Worm (Caenorhabditis elegans) whole organism, L2 larva: ENCODE data around the gene grl-11.

Source experiments
- C34F6.9 ChIP-seq: fragments of 150-350 bp; optimal IDR thresholded peaks from 2 replicates; lab custom pipeline; 2014; ENCODE audit warnings: missing biosample characterization, missing genetic modification characterization
- R02D3.7 ChIP-seq: fragments of 150-350 bp; optimal IDR thresholded peaks from 2 replicates; lab custom pipeline; 2014; ENCODE audit warnings: missing biosample characterization, missing genetic modification characterization
- ZK546.5 ChIP-seq: sonication (generic microtip); optimal IDR thresholded peaks from 2 replicates; lab custom pipeline; 2017; ENCODE audit warnings: missing biosample characterization, missing genetic modification characterization
- alr-1 ChIP-seq: fragments of 150-350 bp; optimal IDR thresholded peaks from 2 replicates; lab custom pipeline; 2014; ENCODE audit warnings: missing biosample characterization, missing genetic modification characterization
- ama-1 ChIP-seq: fragments of 150-350 bp; optimal IDR thresholded peaks from 2 replicates; lab custom pipeline; 2018; ENCODE audit warnings: inconsistent platforms
- ceh-82 ChIP-seq: fragments of 150-350 bp; optimal IDR thresholded peaks from 2 replicates; lab custom pipeline; 2014; ENCODE audit warnings: missing biosample characterization, missing genetic modification characterization
- dmd-4 ChIP-seq: sonication (generic microtip); optimal IDR thresholded peaks from 2 replicates; lab custom pipeline; 2017; ENCODE audit warnings: missing biosample characterization, missing genetic modification characterization
- egl-27 ChIP-seq: sonication (generic microtip); optimal IDR thresholded peaks from 3 replicates; lab custom pipeline; 2017; ENCODE audit warnings: missing biosample characterization, missing genetic modification reagents, missing genetic modification characterization
- elt-3 ChIP-seq: sonication (generic microtip); optimal IDR thresholded peaks from 2 replicates; lab custom pipeline; 2017; ENCODE audit warnings: missing biosample characterization, missing genetic modification characterization
- fos-1 ChIP-seq: fragments of 150-350 bp; optimal IDR thresholded peaks from 2 replicates; lab custom pipeline; 2014; ENCODE audit warnings: missing biosample characterization, missing genetic modification characterization
- gmeb-1 ChIP-seq: fragments of 150-350 bp; optimal IDR thresholded peaks from 2 replicates; lab custom pipeline; 2014; ENCODE audit warnings: missing biosample characterization, missing genetic modification characterization
- lin-11 ChIP-seq: fragments of 150-350 bp; sonication (generic microtip); optimal IDR thresholded peaks from 2 replicates; lab custom pipeline; 2014; ENCODE audit warnings: missing biosample characterization, missing genetic modification characterization, inconsistent platforms, mixed read lengths
- lin-13 ChIP-seq: fragments of 150-350 bp; optimal IDR thresholded peaks from 2 replicates; lab custom pipeline; 2014; ENCODE audit warnings: missing biosample characterization, missing genetic modification reagents, missing genetic modification characterization
- lin-39 ChIP-seq: fragments of 150-350 bp; optimal IDR thresholded peaks from 2 replicates; lab custom pipeline; 2014; ENCODE audit warnings: missing biosample characterization, missing genetic modification reagents, missing genetic modification characterization
- lsy-2 ChIP-seq, 2 experiments: fragments of 150-350 bp in 1 of 2; sonication (generic microtip) in 1 of 2; optimal IDR thresholded peaks; 2 replicates each; lab custom pipeline; 2014 to 2017; ENCODE audit warnings: missing biosample characterization in 2 of 2, missing genetic modification characterization in 2 of 2
- mab-5 ChIP-seq: fragments of 150-350 bp; optimal IDR thresholded peaks from 2 replicates; lab custom pipeline; 2014; ENCODE audit warnings: missing biosample characterization, missing genetic modification characterization
- mbf-1 ChIP-seq: sonication (generic microtip); optimal IDR thresholded peaks from 2 replicates; lab custom pipeline; 2017; ENCODE audit warnings: missing biosample characterization, missing genetic modification characterization
- nhr-11 ChIP-seq: fragments of 150-350 bp; optimal IDR thresholded peaks from 2 replicates; lab custom pipeline; 2014; ENCODE audit warnings: missing biosample characterization, missing genetic modification characterization
- nhr-12 ChIP-seq: fragments of 150-350 bp; optimal IDR thresholded peaks from 2 replicates; lab custom pipeline; 2014; ENCODE audit warnings: missing biosample characterization, missing genetic modification characterization
- nhr-129 ChIP-seq: fragments of 150-350 bp; optimal IDR thresholded peaks from 2 replicates; lab custom pipeline; 2014; ENCODE audit warnings: missing biosample characterization, missing genetic modification characterization
- nhr-21 ChIP-seq: fragments of 150-350 bp; optimal IDR thresholded peaks from 2 replicates; lab custom pipeline; 2014; ENCODE audit warnings: missing biosample characterization, missing genetic modification characterization
- nhr-23 ChIP-seq: fragments of 150-350 bp; optimal IDR thresholded peaks from 2 replicates; lab custom pipeline; 2014; ENCODE audit warnings: missing biosample characterization, missing genetic modification reagents, missing genetic modification characterization
- nhr-237 ChIP-seq: fragments of 150-350 bp; optimal IDR thresholded peaks from 2 replicates; lab custom pipeline; 2014; ENCODE audit warnings: missing biosample characterization, missing genetic modification characterization
- nhr-25 ChIP-seq: fragments of 150-350 bp; sonication (generic microtip); optimal IDR thresholded peaks from 3 replicates; lab custom pipeline; 2014; ENCODE audit warnings: missing biosample characterization, missing genetic modification characterization
- nhr-77 ChIP-seq: fragments of 150-350 bp; optimal IDR thresholded peaks from 2 replicates; lab custom pipeline; 2014; ENCODE audit warnings: missing biosample characterization, missing genetic modification characterization
- peb-1 ChIP-seq: fragments of 150-350 bp; optimal IDR thresholded peaks from 2 replicates; lab custom pipeline; 2014; ENCODE audit warnings: missing biosample characterization, missing genetic modification characterization
- sem-4 ChIP-seq: fragments of 150-350 bp; optimal IDR thresholded peaks from 2 replicates; lab custom pipeline; 2014; ENCODE audit warnings: missing biosample characterization, missing genetic modification reagents, missing genetic modification characterization
- skn-1 ChIP-seq: sonication (generic microtip); optimal IDR thresholded peaks from 2 replicates; lab custom pipeline; 2017; ENCODE audit warnings: missing biosample characterization, missing genetic modification characterization
- sma-9 ChIP-seq, 2 experiments: fragments of 150-350 bp in 1 of 2; sonication (generic microtip) in 1 of 2; optimal IDR thresholded peaks; 2 replicates each; lab custom pipeline; 2014 to 2016; ENCODE audit warnings: missing genetic modification characterization in 2 of 2, mild to moderate bottlenecking in 1 of 2, missing biosample characterization in 1 of 2, missing compliant biosample characterization in 1 of 2, missing genetic modification reagents in 1 of 2, moderate library complexity in 1 of 2
- unc-39 ChIP-seq: fragments of 150-350 bp; optimal IDR thresholded peaks from 2 replicates; lab custom pipeline; 2014; ENCODE audit warnings: missing biosample characterization, missing genetic modification characterization
- unc-55 ChIP-seq: fragments of 150-350 bp; sonication (generic microtip); optimal IDR thresholded peaks from 3 replicates; lab custom pipeline; 2014; ENCODE audit warnings: missing biosample characterization, missing genetic modification reagents, missing genetic modification characterization
- unc-62 ChIP-seq: fragments of 150-350 bp; optimal IDR thresholded peaks from 2 replicates; lab custom pipeline; 2014; ENCODE audit warnings: missing biosample characterization, missing genetic modification reagents, missing genetic modification characterization
- zag-1 ChIP-seq: fragments of 150-350 bp; optimal IDR thresholded peaks from 2 replicates; lab custom pipeline; 2014; ENCODE audit warnings: missing biosample characterization, missing genetic modification characterization
- ztf-11 ChIP-seq: sonication (generic microtip); optimal IDR thresholded peaks from 2 replicates; lab custom pipeline; 2017; ENCODE audit warnings: missing biosample characterization, missing genetic modification characterization
- ztf-4 ChIP-seq: fragments of 150-350 bp; optimal IDR thresholded peaks from 2 replicates; lab custom pipeline; 2014; ENCODE audit warnings: missing biosample characterization, missing genetic modification characterization

The grl-11 gene

DNA sequence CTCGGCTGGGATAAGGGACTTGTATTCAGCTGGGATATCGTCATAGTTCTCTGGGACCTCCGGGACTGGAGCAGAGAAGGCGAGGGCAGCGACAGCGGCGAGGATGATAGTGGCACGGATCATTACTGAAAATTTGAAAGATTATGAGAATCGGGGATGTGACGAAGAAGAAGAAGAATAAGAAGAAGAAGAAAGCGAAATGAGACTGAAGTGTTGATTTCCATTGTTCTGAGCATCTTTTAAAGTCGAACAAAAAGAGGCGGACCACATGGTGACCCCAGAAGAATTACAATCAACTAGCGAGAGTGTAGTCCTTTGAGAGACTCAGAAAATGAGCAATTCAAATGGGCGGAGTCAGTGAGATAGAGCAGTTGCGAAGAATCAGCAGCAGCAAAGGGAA lies 37.1 kb downstream of the grl-11 start, which contains the start of gene far-1:
TSS of gene far-1 (minus strand) at position 125 of the 400 bp plus-strand sequence.
- TF ChIP-seq ama-1, result peak; percentile 58
- peak; percentile 7 for TF ChIP-seq nhr-129
- no peak for TF ChIP-seq nhr-25 (tag; lab: Kevin White, UChicago)
- TF ChIP-seq lsy-2 (tag; optimal IDR thresholded peaks at IDR 0.05; lab: Kevin White, UChicago), result peak in 1 of 2 experiments; percentile 18
- TF ChIP-seq C34F6.9 (tag; lab: Kevin White, UChicago), result peak; percentile 11
- TF ChIP-seq gmeb-1, result no peak

DNA sequence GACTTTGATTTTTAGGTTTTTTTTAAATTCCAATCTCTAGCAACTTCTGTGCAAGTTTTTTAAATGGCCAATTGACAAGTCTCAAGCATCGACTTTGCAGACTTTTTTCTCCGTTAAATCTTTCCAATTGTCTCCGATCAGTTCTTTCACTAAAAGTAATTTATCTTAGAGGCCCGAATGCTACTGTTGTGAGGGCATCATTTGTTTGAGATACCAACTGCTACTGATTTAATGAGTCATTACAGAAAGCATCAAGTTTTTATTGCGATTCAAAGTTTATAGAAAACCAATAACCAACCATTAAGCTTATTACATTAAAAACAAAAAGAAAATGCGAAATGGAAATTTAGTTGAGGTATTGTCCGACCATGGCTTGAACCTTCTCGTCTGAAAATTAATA lies 38.0 kb downstream of the grl-11 start:
- no peak for TF ChIP-seq R02D3.7 (tag; lab: Kevin White, UChicago)
- TF ChIP-seq mab-5, result no peak
- no peak for TF ChIP-seq dmd-4
- no peak for TF ChIP-seq unc-55 (GFP tag; lab: Kevin White, UChicago)
- no peak for TF ChIP-seq nhr-77 (tag; lab: Kevin White, UChicago)
- TF ChIP-seq zag-1 (tag; lab: Kevin White, UChicago), result no peak
- TF ChIP-seq elt-3 (tag; lab: Kevin White, UChicago), result no peak
- TF ChIP-seq ama-1, result peak; percentile 38
- TF ChIP-seq nhr-129, result peak; percentile 4
- TF ChIP-seq nhr-23 (tag; lab: Kevin White, UChicago), result no peak
- TF ChIP-seq lin-11 (tag; lab: Kevin White, UChicago), result no peak
- TF ChIP-seq skn-1 (tag; lab: Kevin White, UChicago), result no peak
- TF ChIP-seq, all 48 proteins: peak for 2

DNA sequence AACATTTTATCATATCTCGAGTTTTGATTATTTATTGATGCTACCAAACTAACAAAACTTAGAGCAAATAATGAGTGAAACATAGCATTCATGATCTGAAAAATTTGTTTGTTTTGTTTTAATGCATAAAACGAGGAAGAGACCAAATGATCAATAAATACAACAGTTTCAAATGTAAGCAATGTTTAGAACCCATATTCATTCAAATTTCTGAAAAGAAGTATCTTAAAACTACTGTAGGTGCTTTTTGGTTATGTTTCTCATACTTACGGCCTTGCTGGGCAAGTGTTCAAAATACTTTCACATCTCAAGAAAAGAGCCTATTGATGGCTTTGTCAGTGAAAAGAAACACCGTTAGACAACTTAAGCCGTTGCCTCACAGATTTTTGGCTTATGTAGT lies 40.5 kb downstream of the grl-11 start, which contains the start of gene F02A9.1:
TSS of gene F02A9.1 (minus strand) at position 101 of the 400 bp plus-strand sequence.
- TF ChIP-seq skn-1 (tag; lab: Kevin White, UChicago), result no peak
- TF ChIP-seq C34F6.9 (tag; lab: Kevin White, UChicago), result no peak
- TF ChIP-seq mab-5, result no peak
- TF ChIP-seq ztf-11 (tag; lab: Kevin White, UChicago), result no peak
- TF ChIP-seq nhr-21, result no peak
- TF ChIP-seq sem-4 (tag; lab: Kevin White, UChicago), result no peak
- TF ChIP-seq ZK546.5 (tag; lab: Kevin White, UChicago), result no peak
- TF ChIP-seq unc-55 (GFP tag; lab: Kevin White, UChicago), result no peak
- TF ChIP-seq mbf-1 (tag; lab: Kevin White, UChicago), result no peak
- TF ChIP-seq lin-13 (GFP tag; lab: Kevin White, UChicago), result no peak
- no peak for TF ChIP-seq nhr-11
- TF ChIP-seq lin-39, result no peak

DNA sequence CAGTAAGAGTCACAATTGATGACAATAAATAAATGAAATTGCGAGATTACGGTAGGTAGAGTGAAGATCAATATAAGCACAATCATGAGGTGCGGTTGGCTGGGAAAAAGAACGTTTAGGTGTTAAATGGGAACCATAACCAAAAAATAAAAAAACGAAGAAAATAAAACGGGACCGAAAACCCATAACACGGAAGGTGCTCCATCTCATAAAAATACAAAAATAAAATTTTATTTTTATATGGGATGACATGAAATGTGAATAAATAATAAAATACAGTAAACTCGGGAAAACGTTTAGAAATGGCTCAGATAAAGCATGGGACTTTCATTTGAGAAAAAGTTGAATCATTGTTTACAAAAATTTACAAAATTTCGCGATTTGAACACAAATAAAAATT lies 42.6 kb downstream of the grl-11 start, which contains the start of gene F02A9.7:
TSS of gene F02A9.7 (minus strand) at position 101 of the 400 bp plus-strand sequence.
- no peak for TF ChIP-seq sma-9 (GFP tag; optimal IDR thresholded peaks at IDR 0.05; lab: Kevin White, UChicago)
- TF ChIP-seq sma-9 (tag; optimal IDR thresholded peaks at IDR 0.05; lab: Kevin White, UChicago), result no peak
- no peak for TF ChIP-seq unc-39 (tag; lab: Kevin White, UChicago)
- TF ChIP-seq lin-13 (GFP tag; lab: Kevin White, UChicago), result no peak
- TF ChIP-seq nhr-12 (tag; lab: Kevin White, UChicago), result no peak
- TF ChIP-seq lsy-2 (tag; optimal IDR thresholded peaks at IDR 0.05; lab: Kevin White, UChicago), result no peak
- no peak for TF ChIP-seq alr-1 (tag; lab: Kevin White, UChicago)
- TF ChIP-seq gmeb-1, result no peak
- TF ChIP-seq egl-27 (tag; lab: Kevin White, UChicago), result no peak
- no peak for TF ChIP-seq skn-1 (tag; lab: Kevin White, UChicago)
- TF ChIP-seq ztf-4 (tag; lab: Kevin White, UChicago), result no peak

DNA sequence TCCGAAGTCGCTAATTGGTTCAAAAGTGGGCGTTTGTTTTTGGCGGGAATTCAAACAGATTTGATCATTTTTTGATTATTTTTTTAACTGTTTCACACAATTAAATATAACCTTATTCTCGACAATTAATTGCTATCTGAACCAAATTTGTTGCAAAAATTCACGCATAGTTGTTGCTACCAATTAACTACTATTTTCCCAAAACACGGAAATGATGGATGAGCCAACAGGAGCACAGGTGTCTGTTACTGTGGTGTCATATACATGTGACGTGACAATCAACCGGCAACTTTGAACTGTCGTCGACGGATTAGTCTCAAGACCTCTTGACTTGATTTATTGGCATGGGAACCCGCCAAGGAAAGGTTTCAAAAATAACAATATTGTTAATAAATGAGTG lies 45.5 kb downstream of the grl-11 start:
- TF ChIP-seq peb-1, result no peak
- no peak for TF ChIP-seq zag-1 (tag; lab: Kevin White, UChicago)
- TF ChIP-seq gmeb-1, result no peak
- TF ChIP-seq ztf-4 (tag; lab: Kevin White, UChicago), result no peak
- TF ChIP-seq mab-5, result no peak
- TF ChIP-seq unc-62 (GFP tag; lab: Kevin White, UChicago), result no peak
- TF ChIP-seq lin-11 (tag; lab: Kevin White, UChicago), result no peak
- no peak for TF ChIP-seq fos-1 (tag; lab: Kevin White, UChicago)
- no peak for TF ChIP-seq elt-3 (tag; lab: Kevin White, UChicago)
- TF ChIP-seq egl-27 (tag; lab: Kevin White, UChicago), result no peak
- TF ChIP-seq ceh-82 (tag; lab: Kevin White, UChicago), result no peak
- no peak for TF ChIP-seq nhr-237 (tag; lab: Kevin White, UChicago)
